Worm (Caenorhabditis elegans): ENCODE measurements around the gene C13C4.6.

Gene C13C4.6

DNA sequence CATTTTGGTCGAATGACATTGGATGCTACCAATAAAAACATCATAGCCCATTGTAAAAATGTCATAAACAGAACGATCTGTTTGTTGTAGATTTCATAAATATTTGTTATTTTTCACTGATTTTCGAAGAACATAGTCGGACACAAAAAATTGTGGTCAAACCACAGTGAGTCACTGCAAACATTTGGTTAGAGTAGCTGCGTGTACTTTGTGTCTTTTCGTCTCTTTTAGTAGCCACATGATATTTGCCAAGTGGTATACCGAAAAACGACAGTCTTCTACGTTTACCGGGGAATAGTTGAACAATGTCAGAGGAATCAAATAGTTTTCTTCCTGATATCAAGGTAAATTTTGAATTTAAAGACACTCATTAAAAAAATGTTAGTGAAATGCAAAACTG is 29.6 kb upstream of the C13C4.6 start, which contains the start of gene nhr-206 (continued):
- peak; percentile 51 for TF ChIP-seq dve-1 (tag; optimal IDR thresholded peaks at IDR 0.05; ENCODE audit: insufficient read depth)
- peak; percentile 42 for TF ChIP-seq nhr-77 (tag; optimal IDR thresholded peaks at IDR 0.05)
- no peak for TF ChIP-seq ceh-44 (GFP tag; IDR thresholded peaks at IDR 0.05)
- peak; percentile 11 for TF ChIP-seq mxl-3 (GFP tag; optimal IDR thresholded peaks at IDR 0.05)
- no peak for TF ChIP-seq zfp-3 (GFP tag; conservative IDR thresholded peaks at IDR 0.05)
- no peak for TF ChIP-seq skn-1 (tag; optimal IDR thresholded peaks at IDR 0.05)
- no peak for TF ChIP-seq F37D6.2 (tag; optimal IDR thresholded peaks at IDR 0.05)
- TF ChIP-seq daf-12 (tag; optimal IDR thresholded peaks at IDR 0.05) = no peak
- peak; percentile 74 for TF ChIP-seq dmd-6 (GFP tag; IDR thresholded peaks at IDR 0.05)
- peak; percentile 52 for TF ChIP-seq hlh-30 (tag; optimal IDR thresholded peaks at IDR 0.05; ENCODE audit: insufficient read depth)
- TF ChIP-seq F10B5.3 (tag; optimal IDR thresholded peaks at IDR 0.05) = no peak
- TF ChIP-seq nhr-28 (tag; optimal IDR thresholded peaks at IDR 0.05) = peak; percentile 98
- no peak for TF ChIP-seq spr-1 (tag; optimal IDR thresholded peaks at IDR 0.05)
- peak; percentile 79 for TF ChIP-seq nhr-6 (tag; optimal IDR thresholded peaks at IDR 0.05)
- TF ChIP-seq egl-27 (tag; optimal IDR thresholded peaks at IDR 0.05) = no peak
- TF ChIP-seq nhr-41 (GFP tag; IDR thresholded peaks at IDR 0.05) = no peak
- TF ChIP-seq ces-1 (GFP tag; optimal IDR thresholded peaks at IDR 0.05) = no peak
- no peak for TF ChIP-seq lin-29 (GFP tag; IDR thresholded peaks at IDR 0.05)
- TF ChIP-seq lsy-2 (tag; optimal IDR thresholded peaks at IDR 0.05) = no peak
- no peak for TF ChIP-seq attf-4 (tag; optimal IDR thresholded peaks at IDR 0.05)
- TF ChIP-seq nhr-11 (tag; optimal IDR thresholded peaks at IDR 0.05) = no peak
- TF ChIP-seq zag-1 (tag; optimal IDR thresholded peaks at IDR 0.05) = no peak
- no peak for TF ChIP-seq saeg-2 (GFP tag; IDR thresholded peaks at IDR 0.05)
- TF ChIP-seq rbr-2 (tag; optimal IDR thresholded peaks at IDR 0.05) = no peak
- no peak for TF ChIP-seq aha-1 (tag)
- TF ChIP-seq ctbp-1 (GFP tag; IDR thresholded peaks at IDR 0.05) = no peak
- no peak for TF ChIP-seq daf-16 (GFP tag; optimal IDR thresholded peaks at IDR 0.05)
- TF ChIP-seq daf-16 (tag; optimal IDR thresholded peaks at IDR 0.05) = peak; percentile 84
- TF ChIP-seq nhr-111 (GFP tag; optimal IDR thresholded peaks at IDR 0.05) = no peak
- TF ChIP-seq dmd-8 (GFP tag; IDR thresholded peaks at IDR 0.05) = no peak
- no peak for TF ChIP-seq ama-1 (optimal IDR thresholded peaks at IDR 0.05)
- TF ChIP-seq sdz-12 (GFP tag; optimal IDR thresholded peaks at IDR 0.05) = no peak
- TF ChIP-seq spr-3 (GFP tag; optimal IDR thresholded peaks at IDR 0.05) = no peak
- no peak for TF ChIP-seq Y48G9A.11 (GFP tag; IDR thresholded peaks at IDR 0.05)
- TF ChIP-seq R02D3.7 (tag; optimal IDR thresholded peaks at IDR 0.05) = no peak
- TF ChIP-seq duxl-1 (tag; optimal IDR thresholded peaks at IDR 0.05; ENCODE audit: poor library complexity) = no peak
- no peak for TF ChIP-seq fos-1 (tag; optimal IDR thresholded peaks at IDR 0.05)
- TF ChIP-seq nhr-25 (tag; optimal IDR thresholded peaks at IDR 0.05; ENCODE audit: borderline replicate concordance, insufficient read depth) = no peak

DNA sequence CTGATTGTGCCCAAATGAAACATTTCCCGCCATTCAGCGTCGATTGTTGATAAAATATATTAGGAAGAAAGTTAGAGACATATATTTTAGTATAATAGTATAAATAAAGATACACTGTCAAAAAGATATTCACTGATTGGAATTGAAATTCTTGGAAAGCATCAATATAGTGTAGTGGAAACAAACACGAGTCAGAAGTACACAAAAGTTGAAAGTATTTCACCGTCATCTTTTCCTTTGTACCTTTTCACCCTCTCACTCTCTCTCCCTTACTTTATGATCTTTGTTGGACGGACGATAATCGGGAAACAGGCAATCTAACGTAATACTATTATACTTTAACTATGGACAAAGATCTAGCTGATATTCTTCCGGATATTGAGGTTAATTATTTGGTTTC is 27.3 kb upstream of the C13C4.6 start, which contains the start of gene nhr-208:
nhr-208 (plus strand) TSS at position 288 of the 400 bp plus-strand sequence.
- TF ChIP-seq dve-1 (tag; optimal IDR thresholded peaks at IDR 0.05; ENCODE audit: insufficient read depth) = peak; percentile 15
- TF ChIP-seq nhr-6 (tag; optimal IDR thresholded peaks at IDR 0.05) = no peak
- TF ChIP-seq nhr-42 (GFP tag; IDR thresholded peaks at IDR 0.05) = no peak
- no peak for TF ChIP-seq daf-16 (GFP tag; optimal IDR thresholded peaks at IDR 0.05)
- TF ChIP-seq daf-16 (tag; optimal IDR thresholded peaks at IDR 0.05) = peak; percentile 56
- peak; percentile 5 for TF ChIP-seq nhr-102 (tag; optimal IDR thresholded peaks at IDR 0.05)
- TF ChIP-seq dmd-6 (GFP tag; IDR thresholded peaks at IDR 0.05) = 0 out of 2 replicates have a peak, but pooled peaks have one; percentile 18
- peak; percentile 62 for TF ChIP-seq nhr-28 (tag; optimal IDR thresholded peaks at IDR 0.05)
- no peak for TF ChIP-seq daf-19 (GFP tag; conservative IDR thresholded peaks at IDR 0.05)
- TF ChIP-seq hlh-30 (tag; optimal IDR thresholded peaks at IDR 0.05; ENCODE audit: insufficient read depth) = peak; percentile 13
- TF ChIP-seq snpc-4 (tag; optimal IDR thresholded peaks at IDR 0.05) = no peak
